Worm (Caenorhabditis elegans) whole organism, mixed stage, embryonic: Measurements from ENCODE around the gene D1086.8.

Source experiments
- pha-4 ChIP-seq: fragments of 150-350 bp; optimal IDR thresholded peaks from 2 replicates; lab custom pipeline; 2018; ENCODE audit warnings: missing biosample characterization, missing genetic modification reagents, missing genetic modification characterization
- unc-62 ChIP-seq: fragments of 150-350 bp; optimal IDR thresholded peaks from 2 replicates; lab custom pipeline; 2014; ENCODE audit warnings: missing biosample characterization, missing genetic modification reagents, missing genetic modification characterization
- ztf-11 ChIP-seq: fragments of 150-350 bp; optimal IDR thresholded peaks from 2 replicates; lab custom pipeline; 2014; ENCODE audit warnings: missing biosample characterization, missing genetic modification characterization

ce11 chrV:14057540-14057939, 36.4 kb upstream of the D1086.8 start, which contains the start of gene F58D12.3:
- TF ChIP-seq pha-4 (tag; lab: Kevin White, UChicago): no peak
- TF ChIP-seq ztf-11 (tag; lab: Kevin White, UChicago): no peak
- TF ChIP-seq unc-62 (GFP tag; lab: Kevin White, UChicago): no peak
